Fruit fly (Drosophila melanogaster) whole organism, embryonic: Measurements from ENCODE around the gene CG42494.

ENCODE experiments used
- Ada2b ChIP-seq: fragments of 200-800 bp; sonication (Bioruptor generic); IDR thresholded peaks from 2 replicates; pipeline ENCODE4 v1.3.6; 2022; ENCODE audit warnings: missing biosample characterization, missing genetic modification characterization
- Atf-2 ChIP-seq: fragments of 200-800 bp; sonication (Bioruptor generic); optimal IDR thresholded peaks from 2 replicates; lab custom pipeline; 2016; ENCODE audit warnings: missing biosample characterization, missing genetic modification characterization
- CG11723 ChIP-seq: fragments of 200-800 bp; sonication (Bioruptor generic); optimal IDR thresholded peaks from 2 replicates; lab custom pipeline; 2017; ENCODE audit warnings: missing biosample characterization, mild to moderate bottlenecking, missing genetic modification characterization
- CG14965 ChIP-seq: fragments of 200-800 bp; sonication (Bioruptor generic); optimal IDR thresholded peaks from 2 replicates; lab custom pipeline; 2016; ENCODE audit warnings: missing biosample characterization, missing genetic modification characterization, borderline replicate concordance
- CG15514 ChIP-seq: fragments of 200-800 bp; sonication (Bioruptor generic); optimal IDR thresholded peaks from 3 replicates; lab custom pipeline; 2017; ENCODE audit warnings: missing biosample characterization, missing genetic modification characterization, mild to moderate bottlenecking, moderate library complexity, missing genetic modification reagents
- CG17361 ChIP-seq: fragments of 200-800 bp; sonication (Bioruptor generic); IDR thresholded peaks from 3 replicates; pipeline ENCODE4 v1.3.6; 2022; ENCODE audit warnings: missing biosample characterization, missing genetic modification characterization
- CG2712 ChIP-seq: fragments of 200-800 bp; optimal IDR thresholded peaks from 3 replicates; lab custom pipeline; 2019; ENCODE audit warnings: missing biosample characterization, mild to moderate bottlenecking, missing genetic modification characterization, moderate library complexity
- CG3065 ChIP-seq: fragments of 200-800 bp; sonication (Bioruptor generic); optimal IDR thresholded peaks from 2 replicates; lab custom pipeline; 2016; ENCODE audit warnings: missing biosample characterization, missing genetic modification characterization
- CG32532 ChIP-seq: fragments of 200-800 bp; sonication (Bioruptor generic); IDR thresholded peaks from 2 replicates; pipeline ENCODE4 v1.3.6; 2022; ENCODE audit warnings: missing biosample characterization, missing genetic modification characterization
- CG3847 ChIP-seq: fragments of 200-800 bp; sonication (Bioruptor generic); IDR thresholded peaks from 2 replicates; pipeline ENCODE4 v1.3.6; 2022; ENCODE audit warnings: missing biosample characterization, missing genetic modification characterization
- CG4707 ChIP-seq: fragments of 200-800 bp; sonication (Bioruptor generic); optimal IDR thresholded peaks from 2 replicates; lab custom pipeline; 2018; ENCODE audit warnings: missing biosample characterization, mild to moderate bottlenecking, missing genetic modification characterization, moderate library complexity
- CG5245 ChIP-seq: fragments of 200-800 bp; sonication (Bioruptor generic); optimal IDR thresholded peaks from 3 replicates; lab custom pipeline; 2016; ENCODE audit warnings: missing biosample characterization, missing genetic modification characterization
- CG7556 ChIP-seq: fragments of 200-800 bp; sonication (Bioruptor generic); optimal IDR thresholded peaks from 2 replicates; lab custom pipeline; 2017; ENCODE audit warnings: missing biosample characterization, mild to moderate bottlenecking, missing genetic modification characterization
- CG7745 ChIP-seq: fragments of 200-800 bp; sonication (Bioruptor generic); optimal IDR thresholded peaks from 2 replicates; lab custom pipeline; 2018; ENCODE audit warnings: missing biosample characterization, mild to moderate bottlenecking, missing genetic modification characterization, moderate library complexity
- CG7987 ChIP-seq: fragments of 200-800 bp; sonication (Bioruptor generic); optimal IDR thresholded peaks from 2 replicates; lab custom pipeline; 2018; ENCODE audit warnings: missing biosample characterization, mild to moderate bottlenecking, missing genetic modification characterization, moderate library complexity
- CG8089 ChIP-seq: fragments of 200-800 bp; sonication (Bioruptor generic); optimal IDR thresholded peaks from 3 replicates; lab custom pipeline; 2016; ENCODE audit warnings: missing biosample characterization, missing genetic modification characterization
- CG8359 ChIP-seq: fragments of 200-800 bp; sonication (Bioruptor generic); optimal IDR thresholded peaks from 2 replicates; lab custom pipeline; 2017; ENCODE audit warnings: missing biosample characterization, mild to moderate bottlenecking, missing genetic modification characterization, borderline replicate concordance
- CG8388 ChIP-seq: fragments of 200-800 bp; sonication (Bioruptor generic); optimal IDR thresholded peaks from 2 replicates; lab custom pipeline; 2019; ENCODE audit warnings: missing biosample characterization, mild to moderate bottlenecking, missing genetic modification characterization, moderate library complexity
- CG9437 ChIP-seq: fragments of 200-800 bp; sonication (Bioruptor generic); optimal IDR thresholded peaks from 2 replicates; lab custom pipeline; 2018; ENCODE audit warnings: missing biosample characterization, mild to moderate bottlenecking, missing genetic modification characterization
- CG9609 ChIP-seq: fragments of 200-800 bp; sonication (Bioruptor generic); optimal IDR thresholded peaks from 3 replicates; lab custom pipeline; 2016; ENCODE audit warnings: missing biosample characterization, missing genetic modification characterization
- Doc3 ChIP-seq: fragments of 200-800 bp; sonication (Bioruptor generic); IDR thresholded peaks from 3 replicates; pipeline ENCODE4 v1.3.6; 2022; ENCODE audit warnings: missing biosample characterization, missing genetic modification characterization; ENCODE audit not compliant: partially characterized antibody
- Elba2 ChIP-seq: fragments of 200-800 bp; sonication (Bioruptor generic); optimal IDR thresholded peaks from 3 replicates; lab custom pipeline; 2016; ENCODE audit warnings: missing biosample characterization, missing genetic modification characterization
- HLH54F ChIP-seq: fragments of 200-800 bp; sonication (Bioruptor generic); optimal IDR thresholded peaks from 3 replicates; lab custom pipeline; 2016; ENCODE audit warnings: missing biosample characterization, missing genetic modification characterization
- HmgD ChIP-seq: fragments of 200-800 bp; sonication (Bioruptor generic); optimal IDR thresholded peaks from 3 replicates; lab custom pipeline; 2016; ENCODE audit warnings: missing biosample characterization, missing genetic modification characterization
- MESR4 ChIP-seq: fragments of 200-800 bp; sonication (Bioruptor generic); optimal IDR thresholded peaks from 2 replicates; lab custom pipeline; 2018; ENCODE audit warnings: missing biosample characterization, mild to moderate bottlenecking, missing genetic modification characterization, moderate library complexity
- Nf-YB ChIP-seq: fragments of 200-800 bp; sonication (Bioruptor generic); optimal IDR thresholded peaks from 3 replicates; lab custom pipeline; 2019; ENCODE audit warnings: missing biosample characterization, mild to moderate bottlenecking, missing genetic modification characterization, moderate library complexity
- Nf-YC ChIP-seq: fragments of 200-800 bp; optimal IDR thresholded peaks from 3 replicates; lab custom pipeline; 2019; ENCODE audit warnings: missing biosample characterization, mild to moderate bottlenecking, missing genetic modification characterization, moderate library complexity
- Ptx1 ChIP-seq: fragments of 200-800 bp; sonication (Bioruptor generic); IDR thresholded peaks from 2 replicates; pipeline ENCODE4 v1.3.6; 2022; ENCODE audit warnings: missing biosample characterization, missing genetic modification characterization
- Sry-β ChIP-seq: fragments of 200-800 bp; sonication (Bioruptor generic); optimal IDR thresholded peaks from 2 replicates; lab custom pipeline; 2018; ENCODE audit warnings: missing biosample characterization, mild to moderate bottlenecking, missing genetic modification characterization, moderate library complexity
- az2 ChIP-seq: fragments of 200-800 bp; sonication (Bioruptor generic); optimal IDR thresholded peaks from 3 replicates; lab custom pipeline; 2016; ENCODE audit warnings: missing biosample characterization, missing genetic modification characterization
- cad ChIP-seq: fragments of >200 bp; optimal IDR thresholded peaks from 2 replicates; lab custom pipeline; 2017; ENCODE audit warnings: missing biosample characterization, missing genetic modification characterization
- chn ChIP-seq: fragments of 200-800 bp; sonication (Bioruptor generic); optimal IDR thresholded peaks from 2 replicates; lab custom pipeline; 2016; ENCODE audit warnings: missing biosample characterization, missing genetic modification characterization
- dimm ChIP-seq: fragments of 200-800 bp; sonication (Bioruptor generic); IDR thresholded peaks from 2 replicates; pipeline ENCODE4 v1.3.6; 2022; ENCODE audit warnings: missing biosample characterization, missing genetic modification characterization
- dm ChIP-seq: fragments of 200-800 bp; sonication (Bioruptor generic); optimal IDR thresholded peaks from 3 replicates; lab custom pipeline; 2016; ENCODE audit warnings: missing biosample characterization, missing genetic modification characterization
- esg ChIP-seq: fragments of 200-800 bp; sonication (Bioruptor generic); conservative IDR thresholded peaks from 2 replicates; pipeline ENCODE4 v1.3.6; 2022; ENCODE audit warnings: missing biosample characterization, missing genetic modification characterization
- gsb-n ChIP-seq: fragments of 200-800 bp; sonication (Bioruptor generic); optimal IDR thresholded peaks from 3 replicates; lab custom pipeline; 2018; ENCODE audit warnings: missing biosample characterization, mild to moderate bottlenecking, missing genetic modification characterization
- hkb ChIP-seq, 2 experiments: fragments of 200-800 bp in 1 of 2; fragments of >200 bp in 1 of 2; sonication (Bioruptor generic) in 1 of 2; IDR thresholded peaks in 1 of 2; optimal IDR thresholded peaks in 1 of 2; 2 replicates each; pipeline versions ENCODE4 v1.3.6 to Lab custom; 2017 to 2022; ENCODE audit warnings: missing biosample characterization in 1 of 2, missing genetic modification characterization in 1 of 2
- ind ChIP-seq: fragments of 200-800 bp; sonication (Bioruptor generic); optimal IDR thresholded peaks from 3 replicates; lab custom pipeline; 2016; ENCODE audit warnings: missing biosample characterization, missing genetic modification characterization
- luna ChIP-seq: fragments of 200-800 bp; sonication (Bioruptor generic); optimal IDR thresholded peaks from 2 replicates; lab custom pipeline; 2016; ENCODE audit warnings: missing biosample characterization, missing genetic modification characterization
- nmo ChIP-seq: fragments of 200-800 bp; sonication (Bioruptor generic); optimal IDR thresholded peaks from 2 replicates; lab custom pipeline; 2018; ENCODE audit warnings: missing biosample characterization, mild to moderate bottlenecking, missing genetic modification characterization, moderate library complexity
- peb ChIP-seq: fragments of 200-800 bp; sonication (Bioruptor generic); IDR thresholded peaks from 2 replicates; pipeline ENCODE4 v1.3.6; 2022; ENCODE audit warnings: missing biosample characterization, missing genetic modification characterization
- pita ChIP-seq: fragments of 200-800 bp; sonication (Bioruptor generic); optimal IDR thresholded peaks from 2 replicates; lab custom pipeline; 2017; ENCODE audit warnings: missing biosample characterization, mild to moderate bottlenecking, missing genetic modification characterization
- psq ChIP-seq: fragments of 200-800 bp; sonication (Bioruptor generic); optimal IDR thresholded peaks from 2 replicates; lab custom pipeline; 2017; ENCODE audit warnings: missing biosample characterization, missing genetic modification characterization
- ro ChIP-seq: fragments of 200-800 bp; sonication (Bioruptor generic); IDR thresholded peaks from 2 replicates; pipeline ENCODE4 v1.3.6; 2022; ENCODE audit warnings: missing biosample characterization, missing genetic modification characterization
- schlank ChIP-seq: fragments of 200-800 bp; sonication (Bioruptor generic); optimal IDR thresholded peaks from 2 replicates; lab custom pipeline; 2018; ENCODE audit warnings: missing biosample characterization, mild to moderate bottlenecking, missing genetic modification characterization
- sens ChIP-seq: fragments of 200-800 bp; sonication (Bioruptor generic); peaks from one replicate; lab custom pipeline; 2016; ENCODE audit warnings: missing biosample characterization, missing genetic modification characterization
- so ChIP-seq: fragments of 200-800 bp; sonication (Bioruptor generic); IDR thresholded peaks from 3 replicates; pipeline ENCODE4 v1.3.6; 2022; ENCODE audit warnings: missing biosample characterization, missing genetic modification characterization
- sob ChIP-seq: fragments of 200-800 bp; sonication (Bioruptor generic); IDR thresholded peaks from 2 replicates; pipeline ENCODE4 v1.3.6; 2022; ENCODE audit warnings: missing biosample characterization, missing genetic modification characterization
- tin ChIP-seq: fragments of 200-800 bp; sonication (Bioruptor generic); optimal IDR thresholded peaks from 3 replicates; lab custom pipeline; 2016; ENCODE audit warnings: missing biosample characterization, missing genetic modification characterization
- zen2 ChIP-seq: fragments of 200-800 bp; sonication (Bioruptor generic); IDR thresholded peaks from 3 replicates; pipeline ENCODE4 v1.3.6; 2022; ENCODE audit warnings: missing biosample characterization, missing genetic modification characterization; ENCODE audit not compliant: partially characterized antibody
- zfh1 ChIP-seq: fragments of 200-800 bp; sonication (Bioruptor generic); IDR thresholded peaks from 3 replicates; pipeline ENCODE4 v1.3.6; 2022; ENCODE audit warnings: missing biosample characterization, missing genetic modification characterization

Gene CG42494

DNA sequence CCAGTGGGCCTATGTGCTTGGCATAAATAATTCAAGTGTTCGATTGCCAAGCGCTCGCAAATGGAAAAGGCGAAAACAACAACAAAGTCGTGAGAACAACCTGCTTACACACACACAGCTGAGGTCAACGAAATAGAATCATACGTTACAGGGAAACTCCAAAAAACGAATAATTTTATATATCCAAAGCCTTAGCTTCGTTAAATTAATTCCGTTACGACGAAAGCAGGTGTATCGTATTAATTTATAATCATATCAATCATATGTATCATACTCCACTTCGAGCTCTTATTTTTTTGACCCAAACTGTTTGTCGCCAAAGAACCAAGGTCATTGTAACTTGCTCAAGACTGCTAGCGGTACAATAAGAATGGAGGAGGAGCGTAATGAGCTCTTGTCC lies 4.7 kb upstream of the CG42494 start (continued):
- TF ChIP-seq CG14965 (GFP tag; lab: Kevin White, UChicago), result peak; percentile 50
- no peak for TF ChIP-seq hkb (optimal IDR thresholded peaks at IDR 0.05; lab: Kevin White, UChicago)
- TF ChIP-seq hkb (GFP tag; IDR thresholded peaks at IDR 0.05; lab: Robert Waterston, UW), result peak; percentile 95
- peak; percentile 68 for TF ChIP-seq schlank (tag; lab: Kevin White, UChicago)
- peak; percentile 83 for TF ChIP-seq gsb-n (tag; lab: Kevin White, UChicago)
- TF ChIP-seq CG17361 (GFP tag; lab: Robert Waterston, UW), result no peak; the same call in 2 of the 3 replicates
- TF ChIP-seq sob (GFP tag; lab: Robert Waterston, UW), result peak; percentile 89
- peak; percentile 91 for TF ChIP-seq Ptx1
- TF ChIP-seq CG15514 (GFP tag; lab: Kevin White, UChicago), result peak; percentile 82
- TF ChIP-seq chn (GFP tag; lab: Kevin White, UChicago), result peak; percentile 79
- no peak for TF ChIP-seq Sry-β (GFP tag; lab: Kevin White, UChicago)
- TF ChIP-seq CG9609, result peak; percentile 69
- peak; percentile 77 for TF ChIP-seq HLH54F (GFP tag; lab: Kevin White, UChicago)
- TF ChIP-seq CG3065 (GFP tag; lab: Kevin White, UChicago), result peak; percentile 68
- TF ChIP-seq Doc3 (GFP tag; lab: Robert Waterston, UW), result no peak
- peak; percentile 63 for TF ChIP-seq CG4707
- no peak for TF ChIP-seq zen2 (GFP tag; lab: Robert Waterston, UW)
- TF ChIP-seq dimm (GFP tag; lab: Robert Waterston, UW), result peak; percentile 43; the same call in 1 of the 2 replicates
- TF ChIP-seq luna (GFP tag; lab: Kevin White, UChicago), result peak; percentile 41
- no peak for TF ChIP-seq pita
- TF ChIP-seq Elba2 (GFP tag; lab: Kevin White, UChicago), result peak; percentile 30
- peak; percentile 68 for TF ChIP-seq CG11723 (GFP tag; lab: Kevin White, UChicago)
- peak; percentile 84 for TF ChIP-seq CG8388
- TF ChIP-seq so (GFP tag; lab: Robert Waterston, UW), result peak; percentile 70; the same call in 2 of the 3 replicates
- TF ChIP-seq Ada2b (GFP tag; lab: Robert Waterston, UW), result peak; percentile 94
- no peak for TF ChIP-seq MESR4 (GFP tag; lab: Kevin White, UChicago)
- TF ChIP-seq CG7556 (GFP tag; lab: Kevin White, UChicago), result peak; percentile 88
- TF ChIP-seq ro (GFP tag; lab: Robert Waterston, UW), result peak; percentile 72; the same call in 1 of the 2 replicates
- no peak for TF ChIP-seq Nf-YC (tag; lab: Kevin White, UChicago)
- peak; percentile 59 for TF ChIP-seq dm (GFP tag; lab: Kevin White, UChicago)
- peak; percentile 85 for TF ChIP-seq ind (GFP tag; lab: Kevin White, UChicago)
- TF ChIP-seq HmgD (GFP tag; lab: Kevin White, UChicago), result no peak
- TF ChIP-seq peb (GFP tag; lab: Robert Waterston, UW), result peak; percentile 70
- TF ChIP-seq sens (GFP tag; lab: Kevin White, UChicago), result peak; percentile 97
- peak; percentile 78 for TF ChIP-seq CG7987
- TF ChIP-seq zfh1 (GFP tag; lab: Robert Waterston, UW), result peak; percentile 89
- TF ChIP-seq CG8089 (GFP tag; lab: Kevin White, UChicago), result peak; percentile 61
- peak; percentile 69 for TF ChIP-seq Nf-YB (GFP tag; lab: Kevin White, UChicago)
- peak; percentile 84 for TF ChIP-seq CG5245 (GFP tag; lab: Kevin White, UChicago)
- TF ChIP-seq esg, result peak; percentile 71
- TF ChIP-seq nmo (GFP tag; lab: Kevin White, UChicago), result peak; percentile 80
- peak; percentile 89 for TF ChIP-seq CG32532 (GFP tag; lab: Robert Waterston, UW)
- peak; percentile 83 for TF ChIP-seq az2 (GFP tag; lab: Kevin White, UChicago)
- peak; percentile 70 for TF ChIP-seq CG3847 (GFP tag; lab: Robert Waterston, UW)
- peak; percentile 92 for TF ChIP-seq CG2712 (tag; lab: Kevin White, UChicago)
- peak; percentile 43 for TF ChIP-seq psq (GFP tag; lab: Kevin White, UChicago)
- TF ChIP-seq cad (GFP tag; lab: Kevin White, UChicago), result no peak
- no peak for TF ChIP-seq CG7745 (tag; lab: Kevin White, UChicago)
- TF ChIP-seq CG9437 (GFP tag; lab: Kevin White, UChicago), result peak; percentile 63
- peak; percentile 79 for TF ChIP-seq CG8359 (GFP tag; lab: Kevin White, UChicago)
- peak; percentile 58 for TF ChIP-seq Atf-2
- peak; percentile 86 for TF ChIP-seq tin (GFP tag; lab: Kevin White, UChicago)
